Fruit fly (Drosophila melanogaster) whole organism, embryonic: Measurements from ENCODE around the gene Gr64d.

ENCODE experiments used
- ATbp ChIP-seq: fragments of 200-800 bp; sonication (Bioruptor generic); optimal IDR thresholded peaks from 2 replicates; lab custom pipeline; 2017; ENCODE audit warnings: missing biosample characterization, mild to moderate bottlenecking, missing genetic modification characterization, missing genetic modification reagents
- Abd-B ChIP-seq: fragments of 200-800 bp; sonication (Bioruptor generic); optimal IDR thresholded peaks from 2 replicates; lab custom pipeline; 2018; ENCODE audit warnings: missing biosample characterization, mild to moderate bottlenecking, missing genetic modification characterization, moderate library complexity
- Asciz ChIP-seq: fragments of 200-800 bp; sonication (Bioruptor generic); optimal IDR thresholded peaks from 2 replicates; lab custom pipeline; 2017; ENCODE audit warnings: missing biosample characterization, mild to moderate bottlenecking, missing genetic modification characterization, missing genetic modification reagents
- Blimp-1 ChIP-seq: fragments of 200-800 bp; sonication (Bioruptor generic); optimal IDR thresholded peaks from 3 replicates; lab custom pipeline; 2018; ENCODE audit warnings: missing biosample characterization, missing genetic modification characterization, mild to moderate bottlenecking, moderate library complexity, missing genetic modification reagents
- CG1024 ChIP-seq: fragments of 200-800 bp; sonication (Bioruptor generic); IDR thresholded peaks from 2 replicates; pipeline ENCODE4 v1.3.6; 2022; ENCODE audit warnings: missing biosample characterization, missing genetic modification characterization
- CG10267 ChIP-seq: fragments of 200-800 bp; sonication (Bioruptor generic); optimal IDR thresholded peaks from 2 replicates; lab custom pipeline; 2018; ENCODE audit warnings: missing biosample characterization, mild to moderate bottlenecking, missing genetic modification characterization, moderate library complexity
- CG10274 ChIP-seq: fragments of 200-800 bp; sonication (Bioruptor generic); optimal IDR thresholded peaks from 3 replicates; lab custom pipeline; 2017; ENCODE audit warnings: missing biosample characterization, mild to moderate bottlenecking, missing genetic modification characterization
- CG11085 ChIP-seq: fragments of 200-800 bp; sonication (Bioruptor generic); IDR thresholded peaks from 2 replicates; pipeline ENCODE4 v1.3.6; 2022; ENCODE audit warnings: missing biosample characterization, missing genetic modification characterization
- CG12299 ChIP-seq: fragments of 200-800 bp; sonication (Bioruptor generic); optimal IDR thresholded peaks from 2 replicates; lab custom pipeline; 2018; ENCODE audit warnings: missing biosample characterization, mild to moderate bottlenecking, missing genetic modification characterization
- CG12744 ChIP-seq: fragments of 200-800 bp; sonication (Bioruptor generic); optimal IDR thresholded peaks from 2 replicates; lab custom pipeline; 2016; ENCODE audit warnings: missing biosample characterization, missing genetic modification characterization
- CG13123 ChIP-seq: fragments of 200-800 bp; sonication (Bioruptor generic); optimal IDR thresholded peaks from 2 replicates; lab custom pipeline; 2016; ENCODE audit warnings: missing biosample characterization, missing genetic modification characterization
- CG18262 ChIP-seq: fragments of 200-800 bp; optimal IDR thresholded peaks from 3 replicates; lab custom pipeline; 2019; ENCODE audit warnings: missing biosample characterization, mild to moderate bottlenecking, missing genetic modification characterization, moderate library complexity
- CG1832 ChIP-seq: fragments of 200-800 bp; sonication (Bioruptor generic); optimal IDR thresholded peaks from 2 replicates; lab custom pipeline; 2017; ENCODE audit warnings: missing biosample characterization, mild to moderate bottlenecking, missing genetic modification characterization, inconsistent platforms
- CG4617 ChIP-seq: fragments of 200-800 bp; sonication (Bioruptor generic); optimal IDR thresholded peaks from 3 replicates; lab custom pipeline; 2016; ENCODE audit warnings: missing biosample characterization, missing genetic modification characterization, borderline replicate concordance
- CG5180 ChIP-seq: fragments of 200-800 bp; sonication (Bioruptor generic); optimal IDR thresholded peaks from 3 replicates; lab custom pipeline; 2017; ENCODE audit warnings: missing biosample characterization, missing genetic modification characterization, mild to moderate bottlenecking, moderate library complexity, missing genetic modification reagents
- CG6854 ChIP-seq: fragments of 200-800 bp; sonication (Bioruptor generic); optimal IDR thresholded peaks from 3 replicates; lab custom pipeline; 2017; ENCODE audit warnings: missing biosample characterization, mild to moderate bottlenecking, missing genetic modification characterization
- CG7987 ChIP-seq: fragments of 200-800 bp; sonication (Bioruptor generic); optimal IDR thresholded peaks from 2 replicates; lab custom pipeline; 2018; ENCODE audit warnings: missing biosample characterization, mild to moderate bottlenecking, missing genetic modification characterization, moderate library complexity
- CG8924 ChIP-seq: fragments of 200-800 bp; optimal IDR thresholded peaks from 3 replicates; lab custom pipeline; 2019; ENCODE audit warnings: missing biosample characterization, mild to moderate bottlenecking, missing genetic modification characterization, moderate library complexity
- CG9876 ChIP-seq: fragments of 200-800 bp; sonication (Bioruptor generic); optimal IDR thresholded peaks from 2 replicates; lab custom pipeline; 2016; ENCODE audit warnings: missing biosample characterization, missing genetic modification characterization
- D19B ChIP-seq: fragments of 200-800 bp; sonication (Bioruptor generic); optimal IDR thresholded peaks from 2 replicates; lab custom pipeline; 2017; ENCODE audit warnings: missing biosample characterization, mild to moderate bottlenecking, missing genetic modification characterization
- Dip2 ChIP-seq: fragments of 200-800 bp; sonication (Bioruptor generic); IDR thresholded peaks from 2 replicates; pipeline ENCODE4 v1.3.6; 2022; ENCODE audit warnings: missing biosample characterization, missing genetic modification characterization
- Dp ChIP-seq: fragments of 200-800 bp; sonication (Bioruptor generic); optimal IDR thresholded peaks from 2 replicates; lab custom pipeline; 2018; ENCODE audit warnings: missing biosample characterization, mild to moderate bottlenecking, missing genetic modification characterization, moderate library complexity
- Eip74EF ChIP-seq, 2 experiments: fragments of 200-800 bp in 1 of 2; fragments of >200 bp in 1 of 2; sonication (Bioruptor generic) in 1 of 2; optimal IDR thresholded peaks; 2 replicates each; lab custom pipeline; 2017 to 2019; ENCODE audit warnings: missing biosample characterization in 2 of 2, missing genetic modification characterization in 2 of 2, mild to moderate bottlenecking in 1 of 2, moderate library complexity in 1 of 2
- Hey ChIP-seq: fragments of 200-800 bp; sonication (Bioruptor generic); optimal IDR thresholded peaks from 3 replicates; lab custom pipeline; 2018; ENCODE audit warnings: missing biosample characterization, mild to moderate bottlenecking, missing genetic modification characterization
- NC2α ChIP-seq: fragments of 200-800 bp; sonication (Bioruptor generic); optimal IDR thresholded peaks from 2 replicates; lab custom pipeline; 2016; ENCODE audit warnings: missing biosample characterization, missing genetic modification characterization
- Neu2 ChIP-seq: fragments of 200-800 bp; sonication (Bioruptor generic); optimal IDR thresholded peaks from 3 replicates; lab custom pipeline; 2016; ENCODE audit warnings: missing biosample characterization, missing genetic modification characterization, borderline replicate concordance
- Rfx ChIP-seq: fragments of 200-800 bp; sonication (Bioruptor generic); IDR thresholded peaks from 2 replicates; pipeline ENCODE4 v1.3.6; 2022; ENCODE audit warnings: missing biosample characterization, missing genetic modification characterization
- Sox100B ChIP-seq: fragments of 200-800 bp; sonication (Bioruptor generic); optimal IDR thresholded peaks from 3 replicates; lab custom pipeline; 2018; ENCODE audit warnings: missing biosample characterization, mild to moderate bottlenecking, missing genetic modification characterization
- Sry-δ ChIP-seq: fragments of 200-800 bp; sonication (Bioruptor generic); optimal IDR thresholded peaks from 2 replicates; lab custom pipeline; 2016; ENCODE audit warnings: missing biosample characterization, missing genetic modification characterization
- Tbp ChIP-seq: fragments of >200 bp; optimal IDR thresholded peaks from 2 replicates; lab custom pipeline; 2018; ENCODE audit warnings: missing biosample characterization, missing genetic modification characterization
- Trl ChIP-seq, 3 experiments: fragments of >200 bp in 2 of 3; fragments of 200-800 bp in 1 of 3; sonication (Bioruptor generic) in 1 of 3; optimal IDR thresholded peaks; 2 replicates in 1 of 3; 3 replicates in 2 of 3; lab custom pipeline; 2016 to 2017; ENCODE audit warnings: missing biosample characterization in 1 of 3, missing genetic modification characterization in 1 of 3
- al ChIP-seq: fragments of 200-800 bp; sonication (Bioruptor generic); IDR thresholded peaks from 2 replicates; pipeline ENCODE4 v1.3.6; 2022; ENCODE audit warnings: missing biosample characterization, missing genetic modification characterization
- amos ChIP-seq: fragments of 200-800 bp; sonication (Bioruptor generic); IDR thresholded peaks from 2 replicates; pipeline ENCODE4 v1.3.6; 2022; ENCODE audit warnings: missing biosample characterization, missing genetic modification characterization; ENCODE audit not compliant: partially characterized antibody
- ci ChIP-seq: fragments of 200-800 bp; sonication (Bioruptor generic); IDR thresholded peaks from 3 replicates; pipeline ENCODE4 v1.3.6; 2022; ENCODE audit warnings: missing biosample characterization, missing genetic modification characterization
- crc ChIP-seq: fragments of 200-800 bp; sonication (Bioruptor generic); optimal IDR thresholded peaks from 2 replicates; lab custom pipeline; 2016; ENCODE audit warnings: missing biosample characterization, missing genetic modification characterization
- da ChIP-seq: fragments of 200-800 bp; sonication (Bioruptor generic); optimal IDR thresholded peaks from 2 replicates; lab custom pipeline; 2016; ENCODE audit warnings: missing biosample characterization, missing genetic modification characterization
- dysf ChIP-seq: fragments of 200-800 bp; sonication (Bioruptor generic); IDR thresholded peaks from 3 replicates; pipeline ENCODE4 v1.3.6; 2022; ENCODE audit warnings: missing biosample characterization, missing genetic modification characterization
- emc ChIP-seq: fragments of 200-800 bp; sonication (Bioruptor generic); optimal IDR thresholded peaks from 2 replicates; lab custom pipeline; 2016; ENCODE audit warnings: missing biosample characterization, missing genetic modification characterization
- ems ChIP-seq: fragments of 200-800 bp; sonication (Bioruptor generic); optimal IDR thresholded peaks from 3 replicates; lab custom pipeline; 2016; ENCODE audit warnings: missing biosample characterization, missing genetic modification characterization
- ewg ChIP-seq: fragments of 200-800 bp; sonication (Bioruptor generic); optimal IDR thresholded peaks from 3 replicates; lab custom pipeline; 2017; ENCODE audit warnings: mild to moderate bottlenecking, missing biosample characterization, missing genetic modification reagents, missing genetic modification characterization
- her ChIP-seq: fragments of 200-800 bp; sonication (Bioruptor generic); optimal IDR thresholded peaks from 2 replicates; lab custom pipeline; 2016; ENCODE audit warnings: missing biosample characterization, missing genetic modification characterization
- mirr ChIP-seq: fragments of 200-800 bp; sonication (Bioruptor generic); optimal IDR thresholded peaks from 3 replicates; lab custom pipeline; 2018; ENCODE audit warnings: missing biosample characterization, mild to moderate bottlenecking, missing genetic modification characterization
- pho ChIP-seq: fragments of 200-800 bp; sonication (Bioruptor generic); optimal IDR thresholded peaks from 2 replicates; lab custom pipeline; 2016; ENCODE audit warnings: missing biosample characterization, missing genetic modification characterization
- shn ChIP-seq: fragments of 200-800 bp; sonication (Bioruptor generic); optimal IDR thresholded peaks from 3 replicates; lab custom pipeline; 2016; ENCODE audit warnings: missing biosample characterization, missing genetic modification characterization
- sna ChIP-seq: fragments of 200-800 bp; sonication (Bioruptor generic); IDR thresholded peaks from 2 replicates; pipeline ENCODE4 v1.3.6; 2022; ENCODE audit warnings: missing biosample characterization, missing genetic modification characterization; ENCODE audit not compliant: partially characterized antibody
- stc ChIP-seq: fragments of 200-800 bp; sonication (Bioruptor generic); IDR thresholded peaks from 2 replicates; pipeline ENCODE4 v1.3.6; 2022; ENCODE audit warnings: missing biosample characterization, missing genetic modification characterization
- usp ChIP-seq: fragments of >200 bp; optimal IDR thresholded peaks from 2 replicates; lab custom pipeline; 2017; ENCODE audit warnings: missing biosample characterization, missing genetic modification characterization
- zf30C ChIP-seq: fragments of 200-800 bp; sonication (Bioruptor generic); optimal IDR thresholded peaks from 3 replicates; lab custom pipeline; 2018; ENCODE audit warnings: missing biosample characterization, mild to moderate bottlenecking, missing genetic modification characterization

Gene Gr64d

dm6 chr3L:4070221-4070995 is 38.5 kb downstream of the Gr64d start (continued):
- TF ChIP-seq sna (GFP tag; lab: Robert Waterston, UW) (no peak), CG13123 (peak; percentile 69), CG8924 (tag; lab: Kevin White, UChicago) (peak; percentile 81), Dp (no peak), Neu2 (peak; percentile 36), shn (GFP tag; lab: Kevin White, UChicago) (peak; percentile 90), Abd-B (GFP tag; lab: Kevin White, UChicago) (peak; percentile 89), D19B (peak; percentile 98), CG10274 (GFP tag; lab: Kevin White, UChicago) (peak; percentile 86), CG12744 (GFP tag; lab: Kevin White, UChicago) (peak; percentile 74), NC2α (peak; percentile 72), CG18262 (tag; lab: Kevin White, UChicago) (peak; percentile 56), usp (no peak), Blimp-1 (GFP tag; lab: Kevin White, UChicago) (peak; percentile 76), dysf (GFP tag; lab: Robert Waterston, UW) (peak; percentile 96), ewg (peak; percentile 76), CG11085 (GFP tag; lab: Robert Waterston, UW) (peak; percentile 60), stc (GFP tag; lab: Robert Waterston, UW) (peak; percentile 91), her (GFP tag; lab: Kevin White, UChicago) (peak; percentile 88), emc (GFP tag; lab: Kevin White, UChicago) (peak; percentile 84), ATbp (GFP tag; lab: Kevin White, UChicago) (peak; percentile 76), ci (GFP tag; lab: Robert Waterston, UW) (peak; percentile 98), crc (GFP tag; lab: Kevin White, UChicago) (peak; percentile 59), zf30C (no peak), CG4617 (GFP tag; lab: Kevin White, UChicago) (peak; percentile 31), ems (GFP tag; lab: Kevin White, UChicago) (peak; percentile 47), pho (GFP tag; lab: Kevin White, UChicago) (peak; percentile 85), Asciz (GFP tag; lab: Kevin White, UChicago) (peak; percentile 67), Tbp (no peak), CG1832 (GFP tag; lab: Kevin White, UChicago) (no peak), mirr (GFP tag; lab: Kevin White, UChicago) (peak; percentile 25), CG1024 (peak; percentile 84), Sry-δ (GFP tag; lab: Kevin White, UChicago) (peak; percentile 51), Eip74EF (GFP tag; optimal IDR thresholded peaks at IDR 0.05; lab: Kevin White, UChicago) (no peak), amos (GFP tag; lab: Robert Waterston, UW) (no peak), CG10267 (tag; lab: Kevin White, UChicago) (peak; percentile 45), Sox100B (GFP tag; lab: Kevin White, UChicago) (peak; percentile 61), Hey (tag; lab: Kevin White, UChicago) (peak; percentile 6), al (GFP tag; lab: Robert Waterston, UW) (peak; percentile 91), Dip2 (GFP tag; lab: Robert Waterston, UW) (peak; percentile 55), Rfx (GFP tag; lab: Robert Waterston, UW) (peak; percentile 96), CG12299 (tag; lab: Kevin White, UChicago) (peak; percentile 60), CG6854 (GFP tag; lab: Kevin White, UChicago) (peak; percentile 60), da (GFP tag; lab: Kevin White, UChicago) (peak; percentile 68), CG7987 (GFP tag; lab: Kevin White, UChicago) (peak; percentile 64), CG9876 (GFP tag; lab: Kevin White, UChicago) (peak; percentile 81), CG5180 (GFP tag; lab: Kevin White, UChicago) (peak; percentile 29), Trl (optimal IDR thresholded peaks at IDR 0.05; lab: Kevin White, UChicago) (peak in 1 of 2 experiments; percentile 9), Trl (GFP tag; optimal IDR thresholded peaks at IDR 0.05; lab: Kevin White, UChicago) (peak; percentile 71)
